Fruit fly (Drosophila melanogaster) whole organism, embryonic: ENCODE results near the gene hang.

Experiments used
- Atf-2 ChIP-seq: fragments of 200-800 bp; sonication (Bioruptor generic); optimal IDR thresholded peaks from 2 replicates; lab custom pipeline; 2016; ENCODE audit warnings: missing biosample characterization, missing genetic modification characterization
- Bdp1 ChIP-seq: fragments of 200-800 bp; sonication (Bioruptor generic); optimal IDR thresholded peaks from 3 replicates; lab custom pipeline; 2016; ENCODE audit warnings: missing biosample characterization, missing genetic modification characterization
- Bgb ChIP-seq: fragments of 200-800 bp; sonication (Bioruptor generic); IDR thresholded peaks from 2 replicates; pipeline ENCODE4 v1.3.6; 2022; ENCODE audit warnings: missing biosample characterization, missing genetic modification characterization; ENCODE audit not compliant: partially characterized antibody
- Blimp-1 ChIP-seq: fragments of 200-800 bp; sonication (Bioruptor generic); optimal IDR thresholded peaks from 3 replicates; lab custom pipeline; 2018; ENCODE audit warnings: missing biosample characterization, missing genetic modification characterization, mild to moderate bottlenecking, moderate library complexity, missing genetic modification reagents
- CG10366 ChIP-seq: fragments of 200-800 bp; sonication (Bioruptor generic); IDR thresholded peaks from 2 replicates; pipeline ENCODE4 v1.3.6; 2022; ENCODE audit warnings: missing biosample characterization, missing genetic modification characterization
- CG12659 ChIP-seq: fragments of 200-800 bp; sonication (Bioruptor generic); optimal IDR thresholded peaks from 3 replicates; lab custom pipeline; 2017; ENCODE audit warnings: mild to moderate bottlenecking, missing biosample characterization, missing genetic modification reagents, missing genetic modification characterization
- CG1529 ChIP-seq: fragments of 200-800 bp; sonication (Bioruptor generic); optimal IDR thresholded peaks from 3 replicates; lab custom pipeline; 2018; ENCODE audit warnings: missing biosample characterization, missing genetic modification characterization
- CG15479 ChIP-seq: fragments of 200-800 bp; sonication (Bioruptor generic); optimal IDR thresholded peaks from 3 replicates; lab custom pipeline; 2019; ENCODE audit warnings: missing biosample characterization, mild to moderate bottlenecking, missing genetic modification characterization, moderate library complexity
- CG17359 ChIP-seq: fragments of 200-800 bp; sonication (Bioruptor generic); optimal IDR thresholded peaks from 3 replicates; lab custom pipeline; 2018; ENCODE audit warnings: missing biosample characterization, mild to moderate bottlenecking, missing genetic modification characterization, moderate library complexity
- CG17568 ChIP-seq: fragments of 200-800 bp; sonication (Bioruptor generic); optimal IDR thresholded peaks from 2 replicates; lab custom pipeline; 2018; ENCODE audit warnings: missing biosample characterization, mild to moderate bottlenecking, missing genetic modification characterization, moderate library complexity
- CG18262 ChIP-seq: fragments of 200-800 bp; optimal IDR thresholded peaks from 3 replicates; lab custom pipeline; 2019; ENCODE audit warnings: missing biosample characterization, mild to moderate bottlenecking, missing genetic modification characterization, moderate library complexity
- CG2199 ChIP-seq: fragments of 200-800 bp; sonication (Bioruptor generic); IDR thresholded peaks from 3 replicates; pipeline ENCODE4 v1.3.6; 2022; ENCODE audit warnings: missing biosample characterization, missing genetic modification characterization
- CG3281 ChIP-seq: fragments of 200-800 bp; sonication (Bioruptor generic); optimal IDR thresholded peaks from 3 replicates; lab custom pipeline; 2017; ENCODE audit warnings: missing biosample characterization, mild to moderate bottlenecking, missing genetic modification characterization
- CG42726 ChIP-seq: fragments of 200-800 bp; sonication (Bioruptor generic); IDR thresholded peaks from 2 replicates; pipeline ENCODE4 v1.3.6; 2022; ENCODE audit warnings: missing biosample characterization, missing genetic modification characterization; ENCODE audit not compliant: partially characterized antibody
- CG5245 ChIP-seq: fragments of 200-800 bp; sonication (Bioruptor generic); optimal IDR thresholded peaks from 3 replicates; lab custom pipeline; 2016; ENCODE audit warnings: missing biosample characterization, missing genetic modification characterization
- CG6854 ChIP-seq: fragments of 200-800 bp; sonication (Bioruptor generic); optimal IDR thresholded peaks from 3 replicates; lab custom pipeline; 2017; ENCODE audit warnings: missing biosample characterization, mild to moderate bottlenecking, missing genetic modification characterization
- CG9876 ChIP-seq: fragments of 200-800 bp; sonication (Bioruptor generic); optimal IDR thresholded peaks from 2 replicates; lab custom pipeline; 2016; ENCODE audit warnings: missing biosample characterization, missing genetic modification characterization
- D19B ChIP-seq: fragments of 200-800 bp; sonication (Bioruptor generic); optimal IDR thresholded peaks from 2 replicates; lab custom pipeline; 2017; ENCODE audit warnings: missing biosample characterization, mild to moderate bottlenecking, missing genetic modification characterization
- Dad ChIP-seq: fragments of 200-800 bp; sonication (Bioruptor generic); optimal IDR thresholded peaks from 3 replicates; lab custom pipeline; 2016; ENCODE audit warnings: missing biosample characterization, missing genetic modification characterization
- E2f1 ChIP-seq: fragments of 200-800 bp; sonication (Bioruptor generic); IDR thresholded peaks from 2 replicates; pipeline ENCODE4 v1.3.6; 2022; ENCODE audit warnings: missing biosample characterization, missing genetic modification characterization
- E2f2 ChIP-seq: fragments of 200-800 bp; sonication (Bioruptor generic); IDR thresholded peaks from 2 replicates; pipeline ENCODE4 v1.3.6; 2022; ENCODE audit warnings: missing biosample characterization, missing genetic modification characterization
- ERR ChIP-seq: fragments of 200-800 bp; sonication (Bioruptor generic); optimal IDR thresholded peaks from 2 replicates; lab custom pipeline; 2016; ENCODE audit warnings: missing biosample characterization, missing genetic modification characterization
- Fer2 ChIP-seq: fragments of 200-800 bp; sonication (Bioruptor generic); optimal IDR thresholded peaks from 2 replicates; lab custom pipeline; 2018; ENCODE audit warnings: missing biosample characterization, mild to moderate bottlenecking, missing genetic modification characterization, moderate library complexity
- Gug ChIP-seq: fragments of 200-800 bp; sonication (Bioruptor generic); IDR thresholded peaks from 4 replicates; pipeline ENCODE4 v1.3.6; 2022; ENCODE audit warnings: missing biosample characterization, missing genetic modification characterization
- Hey ChIP-seq: fragments of 200-800 bp; sonication (Bioruptor generic); optimal IDR thresholded peaks from 3 replicates; lab custom pipeline; 2018; ENCODE audit warnings: missing biosample characterization, mild to moderate bottlenecking, missing genetic modification characterization
- HmgZ ChIP-seq: fragments of 200-800 bp; sonication (Bioruptor generic); optimal IDR thresholded peaks from 2 replicates; lab custom pipeline; 2018; ENCODE audit warnings: missing biosample characterization, mild to moderate bottlenecking, missing genetic modification characterization
- Optix ChIP-seq: fragments of 200-800 bp; sonication (Bioruptor generic); IDR thresholded peaks from 3 replicates; pipeline ENCODE4 v1.3.6; 2022; ENCODE audit warnings: missing biosample characterization, missing genetic modification characterization
- Poxn ChIP-seq: fragments of 200-800 bp; sonication (Bioruptor generic); IDR thresholded peaks from 2 replicates; pipeline ENCODE4 v1.3.6; 2022; ENCODE audit warnings: missing biosample characterization, missing genetic modification characterization
- Sry-β ChIP-seq: fragments of 200-800 bp; sonication (Bioruptor generic); optimal IDR thresholded peaks from 2 replicates; lab custom pipeline; 2018; ENCODE audit warnings: missing biosample characterization, mild to moderate bottlenecking, missing genetic modification characterization, moderate library complexity
- Trl ChIP-seq, 3 experiments: fragments of >200 bp in 2 of 3; fragments of 200-800 bp in 1 of 3; sonication (Bioruptor generic) in 1 of 3; optimal IDR thresholded peaks; 2 replicates in 1 of 3; 3 replicates in 2 of 3; lab custom pipeline; 2016 to 2017; ENCODE audit warnings: missing biosample characterization in 1 of 3, missing genetic modification characterization in 1 of 3
- Xbp1 ChIP-seq: fragments of 200-800 bp; sonication (Bioruptor generic); optimal IDR thresholded peaks from 3 replicates; lab custom pipeline; 2016; ENCODE audit warnings: missing biosample characterization, mild to moderate bottlenecking, missing genetic modification characterization
- cg ChIP-seq: fragments of 200-800 bp; sonication (Bioruptor generic); optimal IDR thresholded peaks from 3 replicates; lab custom pipeline; 2019; ENCODE audit warnings: missing biosample characterization, mild to moderate bottlenecking, missing genetic modification characterization, moderate library complexity
- fru ChIP-seq: fragments of >200 bp; optimal IDR thresholded peaks from 2 replicates; lab custom pipeline; 2017
- gro ChIP-seq: fragments of 200-800 bp; sonication (Bioruptor generic); optimal IDR thresholded peaks from 2 replicates; lab custom pipeline; 2016; ENCODE audit warnings: missing biosample characterization, missing genetic modification characterization
- h ChIP-seq: fragments of >200 bp; optimal IDR thresholded peaks from 2 replicates; lab custom pipeline; 2017
- jing ChIP-seq: fragments of 200-800 bp; sonication (Bioruptor generic); optimal IDR thresholded peaks from 2 replicates; lab custom pipeline; 2018; ENCODE audit warnings: missing biosample characterization, mild to moderate bottlenecking, missing genetic modification characterization
- kay ChIP-seq: fragments of 200-800 bp; sonication (Bioruptor generic); optimal IDR thresholded peaks from 2 replicates; lab custom pipeline; 2016; ENCODE audit warnings: missing biosample characterization, missing genetic modification characterization
- lab ChIP-seq: fragments of 200-800 bp; sonication (Bioruptor generic); optimal IDR thresholded peaks from 3 replicates; lab custom pipeline; 2017; ENCODE audit warnings: missing biosample characterization, missing genetic modification characterization, mild to moderate bottlenecking, moderate library complexity, missing genetic modification reagents
- mld ChIP-seq: fragments of 200-800 bp; sonication (Bioruptor generic); IDR thresholded peaks from 3 replicates; pipeline ENCODE4 v1.3.6; 2022; ENCODE audit warnings: missing biosample characterization, missing genetic modification characterization; ENCODE audit not compliant: partially characterized antibody
- onecut ChIP-seq: fragments of 200-800 bp; sonication (Bioruptor generic); IDR thresholded peaks from 2 replicates; pipeline ENCODE4 v1.3.6; 2022; ENCODE audit warnings: missing biosample characterization, missing genetic modification characterization
- ranshi ChIP-seq: fragments of 200-800 bp; sonication (Bioruptor generic); IDR thresholded peaks from 2 replicates; pipeline ENCODE4 v1.3.6; 2022; ENCODE audit warnings: missing biosample characterization, missing genetic modification characterization
- salm ChIP-seq: fragments of 200-800 bp; sonication (Bioruptor generic); optimal IDR thresholded peaks from 2 replicates; lab custom pipeline; 2018; ENCODE audit warnings: missing biosample characterization, mild to moderate bottlenecking, missing genetic modification characterization
- shn ChIP-seq: fragments of 200-800 bp; sonication (Bioruptor generic); optimal IDR thresholded peaks from 3 replicates; lab custom pipeline; 2016; ENCODE audit warnings: missing biosample characterization, missing genetic modification characterization
- sisA ChIP-seq: fragments of 200-800 bp; sonication (Bioruptor generic); IDR thresholded peaks from 2 replicates; pipeline ENCODE4 v1.3.6; 2022; ENCODE audit warnings: missing biosample characterization, missing genetic modification characterization
- ttk ChIP-seq: fragments of 200-800 bp; sonication (Bioruptor generic); IDR thresholded peaks from 2 replicates; pipeline ENCODE4 v2.1.2; 2022; ENCODE audit warnings: missing biosample characterization, missing genetic modification characterization
- tx ChIP-seq: fragments of 200-800 bp; sonication (Bioruptor generic); optimal IDR thresholded peaks from 2 replicates; lab custom pipeline; 2016; ENCODE audit warnings: missing biosample characterization, missing genetic modification characterization
- yki ChIP-seq: fragments of >200 bp; optimal IDR thresholded peaks from 3 replicates; lab custom pipeline; 2018
- zen ChIP-seq: fragments of 200-800 bp; sonication (Bioruptor generic); optimal IDR thresholded peaks from 3 replicates; lab custom pipeline; 2018; ENCODE audit warnings: missing biosample characterization, mild to moderate bottlenecking, missing genetic modification characterization, moderate library complexity
- zfh2 ChIP-seq: fragments of 200-800 bp; sonication (Bioruptor generic); optimal IDR thresholded peaks from 2 replicates; lab custom pipeline; 2016; ENCODE audit warnings: missing biosample characterization, missing genetic modification characterization

The hang gene

dm6 chrX:16384843-16385726, 37.5 kb upstream of the hang start, which contains the start of the genes CG9992 and CG4239 (continued):
- TF ChIP-seq shn, result peak; percentile 50
- peak; percentile 56; the same call in 1 of the 2 replicates for TF ChIP-seq ranshi (GFP tag; lab: Robert Waterston, UW)
- TF ChIP-seq lab (GFP tag; lab: Kevin White, UChicago), result peak; percentile 50
- TF ChIP-seq onecut (GFP tag; lab: Robert Waterston, UW), result no peak
- TF ChIP-seq cg (GFP tag; lab: Kevin White, UChicago), result no peak
- no peak for TF ChIP-seq h (lab: Kevin White, UChicago)
- no peak for TF ChIP-seq CG5245 (GFP tag; lab: Kevin White, UChicago)
- peak; percentile 33; the same call in 1 of the 2 replicates for TF ChIP-seq E2f2 (GFP tag; lab: Robert Waterston, UW)
- TF ChIP-seq CG10366 (GFP tag; lab: Robert Waterston, UW), result peak; percentile 51; the same call in 1 of the 2 replicates
- TF ChIP-seq Dad (GFP tag; lab: Kevin White, UChicago), result no peak
- TF ChIP-seq zfh2, result peak; percentile 69
- no peak for TF ChIP-seq yki (lab: Kevin White, UChicago)
- peak; percentile 47; the same call in 2 of the 4 replicates for TF ChIP-seq Gug (GFP tag; lab: Robert Waterston, UW)
- 0 out of 3 replicates have a peak, but pooled peaks have one; percentile 27 for TF ChIP-seq Optix
- TF ChIP-seq Xbp1 (GFP tag; lab: Kevin White, UChicago), result peak; percentile 68
- peak; percentile 74 for TF ChIP-seq CG42726 (GFP tag; lab: Robert Waterston, UW)
- TF ChIP-seq Blimp-1 (GFP tag; lab: Kevin White, UChicago), result peak; percentile 57
- no peak for TF ChIP-seq D19B (GFP tag; lab: Kevin White, UChicago)
- no peak for TF ChIP-seq salm (tag; lab: Kevin White, UChicago)
- peak in 1 of 2 experiments; percentile 52 for TF ChIP-seq Trl (optimal IDR thresholded peaks at IDR 0.05; lab: Kevin White, UChicago)
- TF ChIP-seq Trl (GFP tag; optimal IDR thresholded peaks at IDR 0.05; lab: Kevin White, UChicago), result peak; percentile 1
- peak; percentile 5 for TF ChIP-seq Atf-2 (GFP tag; lab: Kevin White, UChicago)
- TF ChIP-seq Poxn, result 0 out of 2 replicates have a peak, but pooled peaks have one; percentile 25
- no peak for TF ChIP-seq mld (GFP tag; lab: Robert Waterston, UW)
- TF ChIP-seq CG6854 (GFP tag; lab: Kevin White, UChicago), result no peak
- peak; percentile 20 for TF ChIP-seq CG17568 (GFP tag; lab: Kevin White, UChicago)
- TF ChIP-seq CG9876 (GFP tag; lab: Kevin White, UChicago), result no peak
- no peak for TF ChIP-seq Hey
- TF ChIP-seq CG12659 (GFP tag; lab: Kevin White, UChicago), result peak; percentile 80
- TF ChIP-seq tx (GFP tag; lab: Kevin White, UChicago), result peak; percentile 18
- peak; percentile 46; the same call in 1 of the 2 replicates for TF ChIP-seq E2f1 (GFP tag; lab: Robert Waterston, UW)
- TF ChIP-seq CG1529 (GFP tag; lab: Kevin White, UChicago), result no peak
- TF ChIP-seq zen, result peak; percentile 68
- TF ChIP-seq Bdp1 (GFP tag; lab: Kevin White, UChicago), result peak; percentile 37
- no peak for TF ChIP-seq ttk (GFP tag; lab: Robert Waterston, UW)
- peak; percentile 54 for TF ChIP-seq Bgb (GFP tag; lab: Robert Waterston, UW)
- no peak for TF ChIP-seq kay (GFP tag; lab: Kevin White, UChicago)
- no peak for TF ChIP-seq CG2199 (GFP tag; lab: Robert Waterston, UW)
- peak; percentile 44 for TF ChIP-seq CG3281 (GFP tag; lab: Kevin White, UChicago)
- no peak for TF ChIP-seq fru (lab: Kevin White, UChicago)
- no peak for TF ChIP-seq jing (GFP tag; lab: Kevin White, UChicago)
- TF ChIP-seq Sry-β, result no peak
- TF ChIP-seq CG17359 (tag; lab: Kevin White, UChicago), result peak; percentile 23
- TF ChIP-seq gro, result no peak
- TF ChIP-seq ERR (GFP tag; lab: Kevin White, UChicago), result no peak
- peak; percentile 71 for TF ChIP-seq HmgZ (tag; lab: Kevin White, UChicago)
- peak; percentile 61 for TF ChIP-seq sisA
- no peak for TF ChIP-seq CG15479
- peak; percentile 36 for TF ChIP-seq CG18262
- TF ChIP-seq Fer2 (tag; lab: Kevin White, UChicago), result peak; percentile 56
